Fruit fly (Drosophila melanogaster): ENCODE measurements around the gene CG14314.

The CG14314 gene

DNA sequence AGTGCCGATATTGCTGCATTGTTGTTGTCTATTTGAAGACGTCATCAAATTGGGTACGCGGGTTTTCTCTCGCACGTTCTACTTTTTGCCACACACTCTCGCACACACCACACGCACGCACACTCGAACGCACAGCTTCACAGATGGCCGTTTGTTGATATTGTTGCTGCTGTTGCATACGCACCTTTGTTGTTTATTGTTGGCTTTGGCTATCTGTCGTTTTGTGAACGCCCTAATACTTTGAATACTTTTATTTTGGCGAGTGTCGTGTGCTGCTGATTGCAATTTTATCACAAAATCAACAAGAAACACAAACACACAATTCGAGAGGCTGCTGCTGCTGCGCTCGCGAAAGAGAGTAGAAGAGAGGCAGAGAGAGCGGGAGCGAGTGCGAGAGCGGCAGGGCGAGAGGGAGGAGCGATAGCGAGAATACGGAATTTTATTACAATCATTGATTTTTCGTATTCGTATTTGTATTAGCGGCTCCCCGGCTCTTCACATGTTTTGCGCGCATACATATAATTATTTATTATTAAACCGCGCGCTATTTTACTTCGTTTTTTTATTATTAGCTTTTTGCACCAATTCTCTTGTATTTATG lies 17.3 kb upstream of the CG14314 start (continued):
- TF ChIP-seq CG43689 (GFP tag; IDR thresholded peaks at IDR 0.05): no peak
- TF ChIP-seq CG10431 (GFP tag; optimal IDR thresholded peaks at IDR 0.05): no peak
- TF ChIP-seq CTCF (GFP tag; optimal IDR thresholded peaks at IDR 0.05): no peak
- TF ChIP-seq twi (tag; optimal IDR thresholded peaks at IDR 0.05): peak; percentile 27
- TF ChIP-seq odd (GFP tag; optimal IDR thresholded peaks at IDR 0.05): peak; percentile 22
- peak; percentile 28 for TF ChIP-seq NfI (GFP tag; optimal IDR thresholded peaks at IDR 0.05)
- no peak for TF ChIP-seq Oaz (GFP tag; IDR thresholded peaks at IDR 0.05)
- TF ChIP-seq CG11696 (GFP tag; IDR thresholded peaks at IDR 0.05): no peak
- no peak for TF ChIP-seq Dip3 (GFP tag; optimal IDR thresholded peaks at IDR 0.05)
- TF ChIP-seq CG11723 (GFP tag; optimal IDR thresholded peaks at IDR 0.05): peak; percentile 62
- no peak for TF ChIP-seq ttk (GFP tag; IDR thresholded peaks at IDR 0.05)
- TF ChIP-seq kni (GFP tag; optimal IDR thresholded peaks at IDR 0.05): peak; percentile 62
- TF ChIP-seq repo (GFP tag; optimal IDR thresholded peaks at IDR 0.05): peak; percentile 32
- TF ChIP-seq caup (GFP tag; optimal IDR thresholded peaks at IDR 0.05; ENCODE audit: severe bottlenecking): peak; percentile 51
- no peak for TF ChIP-seq Awh (GFP tag; IDR thresholded peaks at IDR 0.05)
- TF ChIP-seq Elba2 (GFP tag; optimal IDR thresholded peaks at IDR 0.05): peak; percentile 36
- TF ChIP-seq vfl (GFP tag; optimal IDR thresholded peaks at IDR 0.05): no peak
- TF ChIP-seq CG10274 (GFP tag; optimal IDR thresholded peaks at IDR 0.05): no peak
- peak; percentile 20 for TF ChIP-seq NC2β (GFP tag; optimal IDR thresholded peaks at IDR 0.05)
- TF ChIP-seq seq (GFP tag; IDR thresholded peaks at IDR 0.05): no peak
- TF ChIP-seq Sry-β (GFP tag; optimal IDR thresholded peaks at IDR 0.05): no peak
- no peak for TF ChIP-seq schlank (tag; optimal IDR thresholded peaks at IDR 0.05)
- no peak for TF ChIP-seq eve (GFP tag; optimal IDR thresholded peaks at IDR 0.05)
- peak; percentile 6 for TF ChIP-seq CG18619 (GFP tag; optimal IDR thresholded peaks at IDR 0.05)
- TF ChIP-seq Doc2 (GFP tag; IDR thresholded peaks at IDR 0.05): no peak
- TF ChIP-seq Lhr (GFP tag; optimal IDR thresholded peaks at IDR 0.05): no peak
- TF ChIP-seq CG10979 (tag; optimal IDR thresholded peaks at IDR 0.05): no peak
- no peak for TF ChIP-seq GATAe (GFP tag; conservative IDR thresholded peaks at IDR 0.05)
- peak; percentile 70 for TF ChIP-seq CG9727 (GFP tag; optimal IDR thresholded peaks at IDR 0.05)
- no peak for TF ChIP-seq CG10321 (GFP tag; IDR thresholded peaks at IDR 0.05)
- no peak for TF ChIP-seq tup (GFP tag; optimal IDR thresholded peaks at IDR 0.05)
- TF ChIP-seq CG2678 (tag; optimal IDR thresholded peaks at IDR 0.05): peak; percentile 47
- TF ChIP-seq ATbp (GFP tag; optimal IDR thresholded peaks at IDR 0.05): peak; percentile 81
- no peak for TF ChIP-seq ash1 (GFP tag; optimal IDR thresholded peaks at IDR 0.05)
- TF ChIP-seq fd96Cb (tag; optimal IDR thresholded peaks at IDR 0.05): no peak
- TF ChIP-seq hbn (GFP tag; IDR thresholded peaks at IDR 0.05; ENCODE audit: partially characterized antibody): no peak
- TF ChIP-seq CG34376 (GFP tag; optimal IDR thresholded peaks at IDR 0.05): peak; percentile 30
- TF ChIP-seq mam (GFP tag; optimal IDR thresholded peaks at IDR 0.05): no peak
- peak; percentile 25 for TF ChIP-seq CG15269 (tag; optimal IDR thresholded peaks at IDR 0.05)
- TF ChIP-seq Neu2 (GFP tag; optimal IDR thresholded peaks at IDR 0.05; ENCODE audit: borderline replicate concordance): no peak
- TF ChIP-seq CG13624 (GFP tag; optimal IDR thresholded peaks at IDR 0.05): peak; percentile 41
- TF ChIP-seq pan (optimal IDR thresholded peaks at IDR 0.05): no peak
- TF ChIP-seq pan (GFP tag; optimal IDR thresholded peaks at IDR 0.05 in 1 of 2, IDR thresholded peaks at IDR 0.05 in 1 of 2): no peak
- no peak for TF ChIP-seq fu2 (GFP tag; optimal IDR thresholded peaks at IDR 0.05)
- peak; percentile 57 for TF ChIP-seq CG4328 (GFP tag; optimal IDR thresholded peaks at IDR 0.05)
- peak in 1 of 3 experiments; percentile 19 for TF ChIP-seq lola (GFP tag; optimal IDR thresholded peaks at IDR 0.05)
- peak; percentile 31 for TF ChIP-seq disco-r (GFP tag; optimal IDR thresholded peaks at IDR 0.05)
- TF ChIP-seq tna (GFP tag; IDR thresholded peaks at IDR 0.05; ENCODE audit: partially characterized antibody): no peak
- peak; percentile 73 for TF ChIP-seq lbe (GFP tag; optimal IDR thresholded peaks at IDR 0.05)
- no peak for TF ChIP-seq ap (GFP tag; IDR thresholded peaks at IDR 0.05)
- peak; percentile 18 for TF ChIP-seq her (GFP tag; optimal IDR thresholded peaks at IDR 0.05)

Data from whole organism, embryonic.